Fruit fly (Drosophila melanogaster) Kc167 (cell line): ENCODE measurements around the gene pHCl-1.

ENCODE experiments used
- Myc ChIP-seq: fragments of >200 bp; optimal IDR thresholded peaks from 2 replicates; lab custom pipeline; 2017; ENCODE audit warnings: missing external identifiers
- Sin3A ChIP-seq: fragments of >200 bp; optimal IDR thresholded peaks from 2 replicates; lab custom pipeline; 2018; ENCODE audit warnings: missing external identifiers
- h ChIP-seq: fragments of >200 bp; optimal IDR thresholded peaks from 3 replicates; lab custom pipeline; 2018; ENCODE audit warnings: missing external identifiers
- psq ChIP-seq: fragments of >200 bp; optimal IDR thresholded peaks from 2 replicates; lab custom pipeline; 2017; ENCODE audit warnings: missing external identifiers
- ttk ChIP-seq: sonication (Bioruptor generic); optimal IDR thresholded peaks from 2 replicates; lab custom pipeline; 2017; ENCODE audit warnings: missing external identifiers

dm6 chr3L:15924811-15925437, 26.1 kb upstream of the pHCl-1 start, which contains the start of gene sff:
- TF ChIP-seq psq (lab: Kevin White, UChicago), result no peak
- no peak for TF ChIP-seq Sin3A
- no peak for TF ChIP-seq h (lab: Kevin White, UChicago)
- TF ChIP-seq Myc, result no peak
- no peak for TF ChIP-seq ttk (lab: Kevin White, UChicago)
